Worm (Caenorhabditis elegans) whole organism, L4 larva: Measurements from ENCODE around the gene peli-1.

Source experiments
- F44E2.7 ChIP-seq: fragments of 200-800 bp; sonication (Bioruptor generic); IDR thresholded peaks from 2 replicates; pipeline ENCODE4 v2.1.2; 2022; ENCODE audit warnings: missing genetic modification characterization, missing compliant biosample characterization
- F49E8.2 ChIP-seq: sonication (generic microtip); optimal IDR thresholded peaks from 2 replicates; lab custom pipeline; 2016; ENCODE audit warnings: missing compliant biosample characterization, mild to moderate bottlenecking, missing genetic modification characterization, borderline replicate concordance
- Y48G9A.11 ChIP-seq: fragments of 200-800 bp; sonication (Bioruptor generic); IDR thresholded peaks from 2 replicates; pipeline ENCODE4 v1.3.6; 2022; ENCODE audit warnings: missing genetic modification reagents, missing genetic modification characterization, missing compliant biosample characterization
- ZK546.5 ChIP-seq, 2 experiments: sonication (generic microtip); optimal IDR thresholded peaks; 2 replicates each; lab custom pipeline; 2017; ENCODE audit warnings: missing biosample characterization in 2 of 2, missing genetic modification characterization in 2 of 2
- attf-4 ChIP-seq: sonication (generic microtip); optimal IDR thresholded peaks from 3 replicates; lab custom pipeline; 2017; ENCODE audit warnings: missing biosample characterization, missing genetic modification characterization
- ceh-44 ChIP-seq: fragments of 200-800 bp; sonication (Bioruptor generic); IDR thresholded peaks from 2 replicates; pipeline ENCODE4 v1.3.6; 2022; ENCODE audit warnings: missing genetic modification reagents, missing genetic modification characterization, missing compliant biosample characterization
- daf-12 ChIP-seq: fragments of 150-350 bp; optimal IDR thresholded peaks from 2 replicates; lab custom pipeline; 2014; ENCODE audit warnings: missing biosample characterization, missing genetic modification reagents, missing genetic modification characterization
- daf-19 ChIP-seq: fragments of 200-800 bp; sonication (Bioruptor generic); conservative IDR thresholded peaks from 2 replicates; pipeline ENCODE4 v1.3.6; 2022; ENCODE audit warnings: missing genetic modification characterization, missing compliant biosample characterization
- dmd-6 ChIP-seq: fragments of 200-800 bp; sonication (Bioruptor generic); IDR thresholded peaks from 2 replicates; pipeline ENCODE4 v1.3.6; 2022; ENCODE audit warnings: missing genetic modification reagents, missing genetic modification characterization, missing compliant biosample characterization
- dmd-9 ChIP-seq: fragments of 200-800 bp; sonication (Bioruptor generic); IDR thresholded peaks from 2 replicates; pipeline ENCODE4 v1.3.6; 2022; ENCODE audit warnings: missing genetic modification reagents, missing genetic modification characterization, missing compliant biosample characterization
- dpl-1 ChIP-seq: fragments of 150-350 bp; optimal IDR thresholded peaks from 2 replicates; lab custom pipeline; 2014; ENCODE audit warnings: missing biosample characterization, missing genetic modification reagents, missing genetic modification characterization
- egl-27 ChIP-seq: sonication (generic microtip); optimal IDR thresholded peaks from 3 replicates; lab custom pipeline; 2017; ENCODE audit warnings: missing biosample characterization, missing genetic modification reagents, missing genetic modification characterization
- hlh-11 ChIP-seq: fragments of 200-800 bp; sonication (Bioruptor generic); optimal IDR thresholded peaks from 2 replicates; lab custom pipeline; 2018; ENCODE audit warnings: mild to moderate bottlenecking, missing genetic modification characterization, missing compliant biosample characterization
- lim-7 ChIP-seq: fragments of 200-800 bp; sonication (Bioruptor generic); IDR thresholded peaks from 2 replicates; pipeline ENCODE4 v1.3.6; 2022; ENCODE audit warnings: missing genetic modification characterization, missing compliant biosample characterization
- lin-15B ChIP-seq: fragments of 150-350 bp; sonication (generic microtip); optimal IDR thresholded peaks from 3 replicates; lab custom pipeline; 2014; ENCODE audit warnings: missing biosample characterization, missing genetic modification characterization
- lin-38 ChIP-seq: fragments of 200-800 bp; sonication (Bioruptor generic); IDR thresholded peaks from 2 replicates; pipeline ENCODE4 v1.3.6; 2022; ENCODE audit warnings: missing genetic modification reagents, missing genetic modification characterization, missing compliant biosample characterization
- lin-39 ChIP-seq: fragments of 150-350 bp; optimal IDR thresholded peaks from 2 replicates; lab custom pipeline; 2014; ENCODE audit warnings: missing biosample characterization, missing genetic modification reagents, missing genetic modification characterization
- madf-5 ChIP-seq, 2 experiments: fragments of 200-800 bp; sonication (Bioruptor generic); IDR thresholded peaks; 2 replicates each; pipeline ENCODE4 v1.3.6; 2022; ENCODE audit warnings: missing compliant biosample characterization in 2 of 2, missing genetic modification characterization in 2 of 2
- mdt-29 ChIP-seq: fragments of 200-800 bp; sonication (Bioruptor generic); IDR thresholded peaks from 2 replicates; pipeline ENCODE4 v1.3.6; 2022; ENCODE audit warnings: missing genetic modification reagents, missing genetic modification characterization, missing compliant biosample characterization
- mxl-3 ChIP-seq: fragments of 200-800 bp; sonication (Bioruptor generic); optimal IDR thresholded peaks from 2 replicates; lab custom pipeline; 2018; ENCODE audit warnings: mild to moderate bottlenecking, missing genetic modification characterization, missing compliant biosample characterization
- nhr-28 ChIP-seq: fragments of 150-350 bp; optimal IDR thresholded peaks from 2 replicates; lab custom pipeline; 2014; ENCODE audit warnings: missing biosample characterization, missing genetic modification characterization
- nhr-6 ChIP-seq: fragments of 150-350 bp; optimal IDR thresholded peaks from 2 replicates; lab custom pipeline; 2014; ENCODE audit warnings: missing biosample characterization, missing genetic modification characterization
- nhr-76 ChIP-seq: fragments of 150-350 bp; optimal IDR thresholded peaks from 2 replicates; lab custom pipeline; 2014; ENCODE audit warnings: missing biosample characterization, missing genetic modification characterization
- php-3 ChIP-seq: fragments of 200-800 bp; sonication (Bioruptor generic); IDR thresholded peaks from 2 replicates; pipeline ENCODE4 v1.3.6; 2022; ENCODE audit warnings: missing genetic modification reagents, missing genetic modification characterization, missing compliant biosample characterization
- pqm-1 ChIP-seq: sonication (generic microtip); optimal IDR thresholded peaks from 2 replicates; lab custom pipeline; 2017; ENCODE audit warnings: missing biosample characterization, missing genetic modification characterization
- set-16 ChIP-seq: fragments of 200-800 bp; sonication (Bioruptor generic); IDR thresholded peaks from 2 replicates; pipeline ENCODE4 v1.3.6; 2022; ENCODE audit warnings: missing genetic modification reagents, missing genetic modification characterization, missing compliant biosample characterization
- unc-62 ChIP-seq, 3 experiments: fragments of 150-350 bp in 1 of 3; sonication (generic microtip); optimal IDR thresholded peaks in 2 of 3; peaks in 1 of 3; 1 replicate in 1 of 3; 2 replicates in 2 of 3; lab custom pipeline; 2014 to 2017; ENCODE audit warnings: missing biosample characterization in 3 of 3, missing genetic modification characterization in 3 of 3, missing genetic modification reagents in 3 of 3, missing genotype in 1 of 3
- zfp-2 ChIP-seq: sonication (generic microtip); optimal IDR thresholded peaks from 2 replicates; lab custom pipeline; 2016; ENCODE audit warnings: mild to moderate bottlenecking, missing genetic modification characterization, missing compliant biosample characterization
- zip-11 ChIP-seq: fragments of 200-800 bp; sonication (Bioruptor generic); IDR thresholded peaks from 2 replicates; pipeline ENCODE4 v1.3.6; 2022; ENCODE audit warnings: missing genetic modification characterization, missing compliant biosample characterization
- ztf-7 ChIP-seq: fragments of 150-350 bp; optimal IDR thresholded peaks from 2 replicates; lab custom pipeline; 2014; ENCODE audit warnings: missing biosample characterization, missing genetic modification characterization

The peli-1 gene

ce11 chrV:5739438-5739837 lies 33.8 kb downstream of the peli-1 start:
- TF ChIP-seq lin-39 (tag; lab: Kevin White, UChicago) (no peak), unc-62 (GFP tag; optimal IDR thresholded peaks at IDR 0.05 in 1 of 2; lab: Kevin White, UChicago) (peak in 1 of 2 experiments; percentile 67), unc-62 (tag; optimal IDR thresholded peaks at IDR 0.05; lab: Kevin White, UChicago) (no peak), nhr-6 (no peak)

- TF ChIP-seq zip-11 (GFP tag; lab: Robert Waterston, UW), result no peak
- no peak for TF ChIP-seq ZK546.5 (tag; optimal IDR thresholded peaks at IDR 0.05; lab: Kevin White, UChicago)
- TF ChIP-seq lin-38 (GFP tag; lab: Robert Waterston, UW), result no peak
- TF ChIP-seq php-3 (GFP tag; lab: Robert Waterston, UW), result no peak
- no peak for TF ChIP-seq dmd-9
- TF ChIP-seq attf-4, result no peak
- TF ChIP-seq zfp-2, result no peak
- no peak for TF ChIP-seq daf-12
- no peak for TF ChIP-seq F44E2.7 (GFP tag; lab: Robert Waterston, UW)
- no peak for TF ChIP-seq lim-7
- TF ChIP-seq nhr-76 (tag; lab: Kevin White, UChicago), result no peak
- no peak for TF ChIP-seq ztf-7 (tag; lab: Kevin White, UChicago)
- TF ChIP-seq Y48G9A.11, result no peak
- TF ChIP-seq egl-27 (tag; lab: Kevin White, UChicago), result no peak
- TF ChIP-seq pqm-1 (tag; lab: Kevin White, UChicago), result no peak
- no peak for TF ChIP-seq hlh-11 (tag; lab: Kevin White, UChicago)
- TF ChIP-seq dmd-6 (GFP tag; lab: Robert Waterston, UW), result no peak
- no peak for TF ChIP-seq F49E8.2 (tag; lab: Kevin White, UChicago)
- no peak for TF ChIP-seq madf-5 (GFP tag; IDR thresholded peaks at IDR 0.05; lab: Robert Waterston, UW)
- TF ChIP-seq daf-19 (GFP tag; lab: Robert Waterston, UW), result no peak
Observed at ce11 chrV:5741237-5741636, 35.6 kb downstream of the peli-1 start.

ce11 chrV:5746237-5746636 lies 40.6 kb downstream of the peli-1 start:
- TF ChIP-seq unc-62 (GFP tag; optimal IDR thresholded peaks at IDR 0.05 in 1 of 2; lab: Kevin White, UChicago) (peak in 1 of 2 experiments; percentile 33), unc-62 (tag; optimal IDR thresholded peaks at IDR 0.05; lab: Kevin White, UChicago) (no peak), F49E8.2 (tag; lab: Kevin White, UChicago) (no peak)

DNA sequence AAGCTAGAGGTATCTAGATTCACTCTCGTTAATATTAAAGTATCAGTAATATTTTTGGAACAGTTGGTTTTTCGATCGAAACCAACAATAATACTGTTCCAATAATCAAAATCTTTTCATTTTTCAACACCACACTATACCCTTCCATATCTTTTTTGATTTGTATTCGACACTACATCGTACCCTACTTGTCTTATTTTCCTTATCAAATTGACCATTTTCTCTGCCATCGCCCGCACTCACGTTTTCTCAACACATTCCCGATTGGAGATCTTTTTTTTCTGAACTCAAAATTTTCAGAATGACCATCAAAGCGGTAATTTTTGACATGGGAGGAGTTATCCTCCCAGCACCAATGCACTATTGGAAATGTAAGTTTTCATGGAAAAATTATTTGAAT lies 41.9 kb downstream of the peli-1 start, which contains the start of gene acds-10:
acds-10 (plus strand) TSS at position 301 of the 400 bp plus-strand sequence.
- TF ChIP-seq pqm-1 (tag; lab: Kevin White, UChicago) (peak; percentile 6), nhr-28 (tag; lab: Kevin White, UChicago) (peak; percentile 44), lin-15B (no peak)

DNA sequence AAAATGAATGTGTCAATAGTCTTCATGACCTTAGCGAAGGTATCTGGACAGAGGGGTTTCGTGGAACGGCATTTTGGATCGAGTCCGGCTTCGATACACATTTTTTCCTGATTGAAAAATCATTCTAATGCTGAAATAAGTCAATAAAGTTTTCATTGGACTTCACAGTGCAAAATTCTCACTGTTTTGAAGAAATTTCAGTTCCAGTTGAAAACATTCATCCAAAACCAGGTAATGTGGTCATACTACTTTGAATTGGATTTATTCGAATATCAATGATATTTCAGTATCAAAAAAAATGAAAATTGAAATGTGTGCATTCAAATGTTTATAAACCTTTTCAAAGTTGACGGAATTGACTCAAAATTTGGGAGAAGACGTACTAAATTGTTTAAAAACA lies 47.8 kb downstream of the peli-1 start, which contains the start of gene pgph-1:
pgph-1 (minus strand) TSS at position 101 of the 400 bp plus-strand sequence.
- TF ChIP-seq nhr-6 (no peak), hlh-11 (tag; lab: Kevin White, UChicago) (no peak), mdt-29 (GFP tag; lab: Robert Waterston, UW) (no peak), dpl-1 (no peak), dmd-6 (GFP tag; lab: Robert Waterston, UW) (no peak), mxl-3 (no peak)

- peak; percentile 2; the same call in 1 of the 2 replicates for TF ChIP-seq ceh-44 (GFP tag; lab: Robert Waterston, UW)
- TF ChIP-seq set-16, result peak; percentile 83
- TF ChIP-seq, all 104 proteins: peak for 2; not testable (repeated sequence) for 102
Observed at ce11 chrV:5755203-5755693, 49.6 kb downstream of the peli-1 start, which contains the start of gene K09H11.11. K09H11.11 (minus strand) TSS chrV:5755253.
